Fruit fly (Drosophila melanogaster) whole organism, wandering third instar larva: Measurements from ENCODE around the gene CG6766.

Source experiments
- Abd-B ChIP-seq: fragments of >200 bp; optimal IDR thresholded peaks from 2 replicates; lab custom pipeline; 2017; ENCODE audit warnings: missing biosample characterization, missing genetic modification characterization
- CG32264 ChIP-seq: fragments of 200-800 bp; sonication (Bioruptor generic); optimal IDR thresholded peaks from 2 replicates; lab custom pipeline; 2016; ENCODE audit warnings: missing biosample characterization, missing genetic modification characterization
- CrebA ChIP-seq: fragments of 200-800 bp; sonication (Bioruptor generic); optimal IDR thresholded peaks from 2 replicates; lab custom pipeline; 2016; ENCODE audit warnings: missing biosample characterization, mild to moderate bottlenecking, missing genetic modification characterization, borderline replicate concordance
- Dfd ChIP-seq: fragments of >200 bp; optimal IDR thresholded peaks from 2 replicates; lab custom pipeline; 2017; ENCODE audit warnings: missing biosample characterization, missing genetic modification characterization
- Dif ChIP-seq: fragments of 200-275, 200-300 bp; sonication (Bioruptor generic); optimal IDR thresholded peaks from 2 replicates; lab custom pipeline; 2018; ENCODE audit warnings: missing biosample characterization, missing genetic modification characterization; ENCODE audit not compliant: partially characterized antibody
- GATAd ChIP-seq: sonication (Bioruptor generic); optimal IDR thresholded peaks from 2 replicates; lab custom pipeline; 2016; ENCODE audit warnings: missing biosample characterization, missing genetic modification characterization
- Hnf4 ChIP-seq: fragments of 200-800 bp; sonication (Bioruptor generic); optimal IDR thresholded peaks from 2 replicates; lab custom pipeline; 2016; ENCODE audit warnings: missing biosample characterization, mild to moderate bottlenecking, missing genetic modification characterization
- Hr78 ChIP-seq: fragments of >200 bp; optimal IDR thresholded peaks from 2 replicates; lab custom pipeline; 2017; ENCODE audit warnings: missing biosample characterization, missing genetic modification characterization
- Hr83 ChIP-seq: fragments of 200-300 bp; sonication (Bioruptor generic); optimal IDR thresholded peaks from 2 replicates; lab custom pipeline; 2016; ENCODE audit warnings: missing biosample characterization, mild to moderate bottlenecking, missing genetic modification characterization, moderate library complexity; ENCODE audit not compliant: poor library complexity, severe bottlenecking
- Jra ChIP-seq: sonication (Bioruptor generic); optimal IDR thresholded peaks from 2 replicates; lab custom pipeline; 2016; ENCODE audit warnings: missing biosample characterization, missing genetic modification characterization
- Mio ChIP-seq: sonication (Bioruptor generic); optimal IDR thresholded peaks from 2 replicates; lab custom pipeline; 2016; ENCODE audit warnings: missing biosample characterization, missing genetic modification characterization
- Myc ChIP-seq: fragments of >200 bp; optimal IDR thresholded peaks from 2 replicates; lab custom pipeline; 2017
- N ChIP-seq: fragments of >200 bp; optimal IDR thresholded peaks from 2 replicates; lab custom pipeline; 2018; ENCODE audit warnings: missing biosample characterization, missing external identifiers, missing genetic modification characterization
- OdsH ChIP-seq: fragments of 200-800 bp; sonication (Bioruptor generic); optimal IDR thresholded peaks from 2 replicates; lab custom pipeline; 2016; ENCODE audit warnings: missing biosample characterization, mild to moderate bottlenecking, missing genetic modification characterization
- Rel ChIP-seq, 2 experiments: fragments of 200-800 bp; sonication (Bioruptor generic) in 1 of 2; optimal IDR thresholded peaks; 2 replicates in 1 of 2; 3 replicates in 1 of 2; lab custom pipeline; 2016 to 2019; ENCODE audit warnings: mild to moderate bottlenecking in 2 of 2, missing biosample characterization in 2 of 2, missing genetic modification characterization in 2 of 2, moderate library complexity in 1 of 2
- Vsx2 ChIP-seq: fragments of 200-300, 225-300 bp; sonication (Bioruptor generic); optimal IDR thresholded peaks from 2 replicates; lab custom pipeline; 2018; ENCODE audit warnings: missing biosample characterization, missing genetic modification characterization; ENCODE audit not compliant: partially characterized antibody
- br ChIP-seq: fragments of 200-800 bp; sonication (Bioruptor generic); optimal IDR thresholded peaks from 2 replicates; lab custom pipeline; 2016; ENCODE audit warnings: missing biosample characterization, missing genetic modification characterization
- brk ChIP-seq: fragments of 200-800 bp; sonication (Bioruptor generic); optimal IDR thresholded peaks from 2 replicates; lab custom pipeline; 2016; ENCODE audit warnings: missing biosample characterization, mild to moderate bottlenecking, missing genetic modification characterization
- dl ChIP-seq, 2 experiments: fragments of 175-275, 200-275 bp in 1 of 2; fragments of 200-275 bp in 1 of 2; sonication (Bioruptor generic); optimal IDR thresholded peaks; lab custom pipeline; 2018; ENCODE audit warnings: mild to moderate bottlenecking in 2 of 2, missing biosample characterization in 2 of 2, missing genetic modification characterization in 2 of 2, moderate library complexity in 2 of 2; ENCODE audit not compliant: partially characterized antibody in 2 of 2, insufficient read depth in 1 of 2
- dmrt93B ChIP-seq: fragments of 200-800 bp; sonication (Bioruptor generic); optimal IDR thresholded peaks from 2 replicates; lab custom pipeline; 2018; ENCODE audit warnings: missing biosample characterization, mild to moderate bottlenecking, missing genetic modification characterization
- dsf ChIP-seq: sonication (Bioruptor generic); optimal IDR thresholded peaks from 2 replicates; lab custom pipeline; 2016; ENCODE audit warnings: missing biosample characterization, missing genetic modification characterization, borderline replicate concordance
- ey ChIP-seq: fragments of 200-800 bp; sonication (Bioruptor generic); optimal IDR thresholded peaks from 2 replicates; lab custom pipeline; 2016; ENCODE audit warnings: missing biosample characterization, missing genetic modification characterization
- foxo ChIP-seq, 2 experiments: fragments of 200-800 bp; sonication (Bioruptor generic); optimal IDR thresholded peaks; 2 replicates in 1 of 2; 3 replicates in 1 of 2; lab custom pipeline; 2016 to 2017; ENCODE audit warnings: missing biosample characterization in 2 of 2, missing genetic modification characterization in 2 of 2
- fru ChIP-seq: fragments of 200-800 bp; sonication (Bioruptor generic); optimal IDR thresholded peaks from 3 replicates; lab custom pipeline; 2016; ENCODE audit warnings: missing biosample characterization, mild to moderate bottlenecking, missing genetic modification characterization
- jim ChIP-seq: fragments of 175-275, 200-325 bp; sonication (Bioruptor generic); optimal IDR thresholded peaks from 2 replicates; lab custom pipeline; 2016; ENCODE audit warnings: missing biosample characterization, mild to moderate bottlenecking, missing genetic modification characterization
- lola ChIP-seq: fragments of >200 bp; optimal IDR thresholded peaks from 2 replicates; lab custom pipeline; 2017; ENCODE audit warnings: missing biosample characterization, missing genetic modification characterization
- pan ChIP-seq: fragments of >200 bp; optimal IDR thresholded peaks from 2 replicates; lab custom pipeline; 2017
- psq ChIP-seq: fragments of 200-800 bp; sonication (Bioruptor generic); optimal IDR thresholded peaks from 3 replicates; lab custom pipeline; 2017; ENCODE audit warnings: missing biosample characterization, mild to moderate bottlenecking, missing genetic modification characterization, moderate library complexity
- rgr ChIP-seq: fragments of 200-800 bp; sonication (Bioruptor generic); optimal IDR thresholded peaks from 3 replicates; lab custom pipeline; 2016; ENCODE audit warnings: missing biosample characterization, mild to moderate bottlenecking, missing genetic modification characterization
- sage ChIP-seq: fragments of 200-800 bp; sonication (Bioruptor generic); optimal IDR thresholded peaks from 2 replicates; lab custom pipeline; 2016; ENCODE audit warnings: missing biosample characterization, mild to moderate bottlenecking, missing genetic modification characterization
- tai ChIP-seq: sonication (Bioruptor generic); optimal IDR thresholded peaks from 2 replicates; lab custom pipeline; 2016; ENCODE audit warnings: missing biosample characterization, missing genetic modification characterization
- usp ChIP-seq: fragments of >200 bp; optimal IDR thresholded peaks from 2 replicates; lab custom pipeline; 2017; ENCODE audit warnings: missing biosample characterization, missing genetic modification characterization

The CG6766 gene

dm6 chr2L:12040510-12040909 is at the start of gene CG6766:
TSS of gene CG6766 (minus strand) at chr2L:12040689.
- TF ChIP-seq CrebA (GFP tag; lab: Kevin White, UChicago) (no peak), Myc (peak; percentile 87)

DNA sequence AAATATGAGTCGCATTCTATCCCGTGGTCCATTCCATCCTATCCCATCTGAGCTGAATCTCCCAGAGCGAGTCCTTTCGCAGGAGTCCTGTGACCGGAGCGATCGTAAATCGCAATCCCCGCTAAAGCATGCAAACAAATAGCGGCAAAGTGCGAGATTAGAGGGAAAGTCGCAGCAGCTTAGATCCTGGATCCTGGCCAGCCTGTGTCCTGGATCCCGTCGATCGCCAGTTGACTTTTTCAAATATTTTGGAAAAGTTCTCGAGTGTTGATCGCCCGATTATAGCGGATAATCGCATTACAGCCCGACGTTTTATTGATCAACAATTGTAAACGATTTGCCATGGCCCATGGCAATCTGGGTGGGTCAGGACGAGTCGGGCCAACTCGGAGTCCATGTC is 48.7 kb upstream of the CG6766 start:
- TF ChIP-seq tai (GFP tag; lab: Kevin White, UChicago) (no peak), OdsH (GFP tag; lab: Kevin White, UChicago) (no peak), N (GFP tag; lab: Kevin White, UChicago) (no peak), Jra (GFP tag; lab: Kevin White, UChicago) (no peak), dsf (GFP tag; lab: Kevin White, UChicago) (no peak), jim (GFP tag; lab: Kevin White, UChicago) (no peak), sage (GFP tag; lab: Kevin White, UChicago) (no peak), fru (GFP tag; lab: Kevin White, UChicago) (no peak)

dm6 chr2L:12087442-12087841 is 47.0 kb upstream of the CG6766 start:
- TF ChIP-seq Dfd (no peak), psq (no peak), OdsH (GFP tag; lab: Kevin White, UChicago) (no peak), Hr83 (GFP tag; lab: Kevin White, UChicago) (no peak), Rel (GFP tag; optimal IDR thresholded peaks at IDR 0.05; lab: Kevin White, UChicago) (no peak), Rel (tag; optimal IDR thresholded peaks at IDR 0.05; lab: Kevin White, UChicago) (no peak), Jra (GFP tag; lab: Kevin White, UChicago) (no peak), dl (GFP tag; optimal IDR thresholded peaks at IDR 0.05; lab: Kevin White, UChicago; ENCODE audit: insufficient read depth in 1 of 2, partially characterized antibody in 2 of 2) (no peak), pan (no peak)

- TF ChIP-seq brk (GFP tag; lab: Kevin White, UChicago) (no peak), Hr78 (no peak), Hnf4 (GFP tag; lab: Kevin White, UChicago) (no peak), Abd-B (no peak), Mio (GFP tag; lab: Kevin White, UChicago) (no peak), sage (GFP tag; lab: Kevin White, UChicago) (no peak), jim (GFP tag; lab: Kevin White, UChicago) (no peak), Dfd (no peak)
- TF ChIP-seq, all 38 proteins: peak for 0
Measured at dm6 chr2L:12085619-12086171, 45.2 kb upstream of the CG6766 start, which contains the start of gene prd. TSS of gene prd (minus strand) at chr2L:12085827.

- TF ChIP-seq dmrt93B (no peak), Hnf4 (GFP tag; lab: Kevin White, UChicago) (no peak), rgr (GFP tag; lab: Kevin White, UChicago) (no peak), Vsx2 (no peak), GATAd (GFP tag; lab: Kevin White, UChicago) (no peak), Dfd (no peak), jim (GFP tag; lab: Kevin White, UChicago) (no peak), lola (no peak), pan (no peak), Abd-B (no peak), usp (GFP tag; lab: Kevin White, UChicago) (no peak), Dif (GFP tag; lab: Kevin White, UChicago) (no peak), Mio (GFP tag; lab: Kevin White, UChicago) (no peak), psq (no peak), CrebA (GFP tag; lab: Kevin White, UChicago) (no peak), CG32264 (no peak)
Measured at dm6 chr2L:12085010-12085409, 44.5 kb upstream of the CG6766 start.

DNA sequence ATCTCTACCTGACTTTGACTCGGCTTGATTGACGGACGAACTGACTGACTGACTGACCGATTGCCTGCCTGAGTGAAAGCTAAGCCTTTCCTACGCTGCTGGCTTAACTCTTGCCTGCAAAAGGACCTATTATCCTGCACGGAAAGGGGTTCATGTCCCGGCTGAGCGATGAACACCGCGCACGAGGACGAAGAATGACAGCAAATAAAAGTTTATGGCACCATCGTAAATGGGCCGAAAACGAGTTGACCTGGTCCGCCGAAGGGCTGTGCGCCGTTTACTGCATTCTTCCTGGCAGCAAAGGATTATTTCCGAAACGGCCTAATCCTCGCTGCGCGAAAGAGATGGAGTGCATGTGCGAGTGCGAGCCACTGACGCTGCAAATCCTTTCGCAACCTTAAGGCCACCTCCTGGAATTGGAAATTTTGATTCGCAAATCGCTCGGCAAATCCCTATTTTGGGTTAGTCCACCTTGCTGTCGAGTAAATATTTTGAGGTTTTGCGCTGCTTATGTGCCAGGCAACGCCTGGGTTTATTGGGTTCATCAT is 40.7 kb upstream of the CG6766 start:
- no peak for TF ChIP-seq jim (GFP tag; lab: Kevin White, UChicago)
- no peak for TF ChIP-seq Hr78
- TF ChIP-seq fru (GFP tag; lab: Kevin White, UChicago) = no peak
- no peak for TF ChIP-seq pan
- no peak for TF ChIP-seq ey (GFP tag; lab: Kevin White, UChicago)
- TF ChIP-seq Myc = no peak
- TF ChIP-seq OdsH (GFP tag; lab: Kevin White, UChicago) = no peak
- TF ChIP-seq CrebA (GFP tag; lab: Kevin White, UChicago) = no peak
- TF ChIP-seq rgr (GFP tag; lab: Kevin White, UChicago) = no peak
- TF ChIP-seq usp (GFP tag; lab: Kevin White, UChicago) = no peak
- no peak for TF ChIP-seq CG32264
- no peak for TF ChIP-seq br (GFP tag; lab: Kevin White, UChicago)
- TF ChIP-seq dl (GFP tag; optimal IDR thresholded peaks at IDR 0.05; lab: Kevin White, UChicago; ENCODE audit: insufficient read depth in 1 of 2, partially characterized antibody in 2 of 2) = no peak
- TF ChIP-seq lola = no peak
- TF ChIP-seq dsf (GFP tag; lab: Kevin White, UChicago) = no peak
- TF ChIP-seq Mio (GFP tag; lab: Kevin White, UChicago) = no peak
- TF ChIP-seq Dif (GFP tag; lab: Kevin White, UChicago) = no peak
- no peak for TF ChIP-seq foxo (GFP tag; optimal IDR thresholded peaks at IDR 0.05; lab: Kevin White, UChicago)
- TF ChIP-seq brk (GFP tag; lab: Kevin White, UChicago) = no peak
